Fruit fly (Drosophila melanogaster): Measurements from ENCODE around the gene SdhC.

The SdhC gene

dm6 chr3R:11200885-11201421 lies 8.7 kb downstream of the SdhC start (continued):
- TF ChIP-seq Gug (GFP tag; IDR thresholded peaks at IDR 0.05) (0 out of 2 replicates have a peak, but pooled peaks have one; percentile 34), CG6163 (GFP tag; IDR thresholded peaks at IDR 0.05) (peak; percentile 71; the same call in 1 of the 3 replicates), CG9139 (GFP tag; optimal IDR thresholded peaks at IDR 0.05) (no peak), fd85E (GFP tag; optimal IDR thresholded peaks at IDR 0.05) (no peak), Hr4 (GFP tag; optimal IDR thresholded peaks at IDR 0.05) (peak; percentile 61), vri (GFP tag; optimal IDR thresholded peaks at IDR 0.05) (peak; percentile 98), Blimp-1 (GFP tag; optimal IDR thresholded peaks at IDR 0.05) (no peak), achi (GFP tag; optimal IDR thresholded peaks at IDR 0.05) (peak; percentile 59)

dm6 chr3R:11200042-11200884 lies 9.4 kb downstream of the SdhC start:
- TF ChIP-seq CG1621 (tag; optimal IDR thresholded peaks at IDR 0.05) = peak; percentile 56
- TF ChIP-seq svp (GFP tag) = peak; percentile 92
- TF ChIP-seq vri (GFP tag; optimal IDR thresholded peaks at IDR 0.05) = peak; percentile 96
- TF ChIP-seq Lpt (GFP tag; optimal IDR thresholded peaks at IDR 0.05) = peak; percentile 18
- TF ChIP-seq CG10631 (GFP tag; optimal IDR thresholded peaks at IDR 0.05) = no peak
- TF ChIP-seq Sox102F (GFP tag; optimal IDR thresholded peaks at IDR 0.05) = no peak
- peak; percentile 38 for TF ChIP-seq dac (GFP tag; optimal IDR thresholded peaks at IDR 0.05)
- TF ChIP-seq CG11294 (GFP tag; IDR thresholded peaks at IDR 0.05) = peak; percentile 28; the same call in 1 of the 2 replicates

- TF ChIP-seq dsx (GFP tag; optimal IDR thresholded peaks at IDR 0.05; ENCODE audit: poor library complexity, severe bottlenecking) (peak; percentile 28), cyc (GFP tag; optimal IDR thresholded peaks at IDR 0.05) (no peak)
Measured at dm6 chr3R:11199227-11199835, 10.3 kb downstream of the SdhC start.

dm6 chr3R:11198062-11198472 lies 11.6 kb downstream of the SdhC start:
- peak; percentile 41; the same call in 1 of the 3 replicates for TF ChIP-seq eg (GFP tag; IDR thresholded peaks at IDR 0.05)
- no peak for TF ChIP-seq fd85E (GFP tag; optimal IDR thresholded peaks at IDR 0.05)
- peak; percentile 82 for TF ChIP-seq fkh (GFP tag; optimal IDR thresholded peaks at IDR 0.05)
- TF ChIP-seq CG6163 (GFP tag; IDR thresholded peaks at IDR 0.05) = 0 out of 3 replicates have a peak, but pooled peaks have one; percentile 25
- TF ChIP-seq net (GFP tag; optimal IDR thresholded peaks at IDR 0.05) = peak; percentile 7
- TF ChIP-seq dsx (GFP tag; optimal IDR thresholded peaks at IDR 0.05; ENCODE audit: poor library complexity, severe bottlenecking) = peak; percentile 21
- TF ChIP-seq svp (GFP tag) = peak; percentile 67
- peak; percentile 25 for TF ChIP-seq Blimp-1 (GFP tag; optimal IDR thresholded peaks at IDR 0.05)
- TF ChIP-seq dac (GFP tag; optimal IDR thresholded peaks at IDR 0.05) = no peak
- TF ChIP-seq Eip93F (GFP tag; optimal IDR thresholded peaks at IDR 0.05) = no peak
- peak; percentile 6 for TF ChIP-seq CG8632 (GFP tag; optimal IDR thresholded peaks at IDR 0.05)
- no peak for TF ChIP-seq CG4318 (GFP tag; optimal IDR thresholded peaks at IDR 0.05)
- TF ChIP-seq Sox14 (GFP tag; optimal IDR thresholded peaks at IDR 0.05) = peak; percentile 76
- TF ChIP-seq Eip78C (GFP tag) = peak; percentile 69
- peak; percentile 56 for TF ChIP-seq Lpt (GFP tag; optimal IDR thresholded peaks at IDR 0.05)
- TF ChIP-seq vri (GFP tag; optimal IDR thresholded peaks at IDR 0.05) = peak; percentile 63
- no peak for TF ChIP-seq topi (GFP tag; optimal IDR thresholded peaks at IDR 0.05)
- no peak for TF ChIP-seq Hr38 (GFP tag; optimal IDR thresholded peaks at IDR 0.05)
- TF ChIP-seq CG6854 (GFP tag; optimal IDR thresholded peaks at IDR 0.05) = peak; percentile 4

- TF ChIP-seq esn (GFP tag; optimal IDR thresholded peaks at IDR 0.05) = no peak
- no peak for TF ChIP-seq Blimp-1 (GFP tag; optimal IDR thresholded peaks at IDR 0.05)
Measured at dm6 chr3R:11197389-11197716, 12.3 kb downstream of the SdhC start, which contains the start of gene cu. TSS of gene cu (plus strand) at chr3R:11197592.
